Worm (Caenorhabditis elegans) whole organism, young adult: Measurements from ENCODE around the gene srh-184.

Source experiments
- B0336.3 ChIP-seq: fragments of 200-800 bp; sonication (Bioruptor generic); IDR thresholded peaks from 2 replicates; pipeline ENCODE4 v1.3.6; 2022; ENCODE audit warnings: missing genetic modification characterization, missing compliant biosample characterization
- C17E4.6 ChIP-seq: fragments of 200-800 bp; sonication (Bioruptor generic); IDR thresholded peaks from 2 replicates; pipeline ENCODE4 v1.3.6; 2022; ENCODE audit warnings: missing genetic modification reagents, missing genetic modification characterization, missing compliant biosample characterization
- K12H6.12 ChIP-seq: fragments of 200-800 bp; sonication (Bioruptor generic); optimal IDR thresholded peaks from 2 replicates; lab custom pipeline; 2018; ENCODE audit warnings: mild to moderate bottlenecking, missing genetic modification characterization, missing compliant biosample characterization
- Y53F4B.3 ChIP-seq: fragments of 200-800 bp; sonication (Bioruptor generic); IDR thresholded peaks from 2 replicates; pipeline ENCODE4 v1.3.6; 2022; ENCODE audit warnings: missing genetic modification reagents, missing genetic modification characterization, missing compliant biosample characterization
- Y56A3A.18 ChIP-seq: fragments of 200-800 bp; sonication (Bioruptor generic); IDR thresholded peaks from 2 replicates; pipeline ENCODE4 v1.3.6; 2022; ENCODE audit warnings: missing genetic modification reagents, missing genetic modification characterization, missing compliant biosample characterization
- attf-6 ChIP-seq: fragments of 200-800 bp; sonication (Bioruptor generic); IDR thresholded peaks from 2 replicates; pipeline ENCODE4 v1.3.6; 2022; ENCODE audit warnings: missing genetic modification reagents, missing genetic modification characterization, missing compliant biosample characterization
- bed-1 ChIP-seq: fragments of 200-800 bp; sonication (Bioruptor generic); IDR thresholded peaks from 2 replicates; pipeline ENCODE4 v1.3.6; 2022; ENCODE audit warnings: missing genetic modification reagents, missing genetic modification characterization, missing compliant biosample characterization
- bed-2 ChIP-seq: fragments of 200-800 bp; sonication (Bioruptor generic); IDR thresholded peaks from 2 replicates; pipeline ENCODE4 v1.3.6; 2022; ENCODE audit warnings: missing genetic modification reagents, missing genetic modification characterization, missing compliant biosample characterization
- ceh-79 ChIP-seq: sonication (generic microtip); optimal IDR thresholded peaks from 2 replicates; lab custom pipeline; 2017; ENCODE audit warnings: mild to moderate bottlenecking, missing genetic modification characterization, missing compliant biosample characterization
- dox-1 ChIP-seq: fragments of 200-800 bp; sonication (Bioruptor generic); IDR thresholded peaks from 2 replicates; pipeline ENCODE4 v1.3.6; 2022; ENCODE audit warnings: missing genetic modification reagents, missing genetic modification characterization, missing compliant biosample characterization
- lin-26 ChIP-seq: fragments of 200-800 bp; sonication (Bioruptor generic); IDR thresholded peaks from 2 replicates; pipeline ENCODE4 v1.3.6; 2022; ENCODE audit warnings: missing genetic modification reagents, missing genetic modification characterization, missing compliant biosample characterization
- madf-8 ChIP-seq: fragments of 200-800 bp; sonication (Bioruptor generic); conservative IDR thresholded peaks from 2 replicates; pipeline ENCODE4 v1.3.6; 2022; ENCODE audit warnings: missing genetic modification reagents, missing genetic modification characterization, missing compliant biosample characterization
- nhr-80 ChIP-seq: sonication (generic microtip); optimal IDR thresholded peaks from 2 replicates; lab custom pipeline; 2016; ENCODE audit warnings: missing genetic modification characterization, missing compliant biosample characterization

The srh-184 gene

DNA sequence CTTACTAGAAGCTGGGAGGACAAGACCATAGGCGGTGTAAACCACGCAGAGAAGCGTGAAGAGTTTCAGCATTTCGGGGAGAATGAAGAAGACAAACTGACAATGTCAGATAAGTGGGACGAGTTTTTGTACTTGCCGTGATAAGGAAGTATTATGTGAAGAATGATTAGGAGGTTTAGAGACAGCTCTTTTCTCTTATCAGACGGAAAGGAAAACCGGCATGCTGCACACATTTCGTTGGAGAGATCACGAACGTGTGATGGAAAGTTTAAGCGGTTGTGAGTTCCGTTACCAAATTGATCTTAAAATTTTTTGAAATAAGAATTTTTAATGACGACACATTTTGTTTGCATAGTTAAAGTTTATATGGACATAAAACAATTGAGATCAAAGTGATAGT is 47.4 kb downstream of the srh-184 start, which contains the start of gene F28H7.3:
TSS of gene F28H7.3 (minus strand) at position 159 of the 400 bp plus-strand sequence.
- TF ChIP-seq nhr-80 (tag; lab: Kevin White, UChicago) (peak; percentile 90), bed-1 (GFP tag; lab: Robert Waterston, UW) (no peak)
- TF ChIP-seq, all 124 proteins: peak for 1

DNA sequence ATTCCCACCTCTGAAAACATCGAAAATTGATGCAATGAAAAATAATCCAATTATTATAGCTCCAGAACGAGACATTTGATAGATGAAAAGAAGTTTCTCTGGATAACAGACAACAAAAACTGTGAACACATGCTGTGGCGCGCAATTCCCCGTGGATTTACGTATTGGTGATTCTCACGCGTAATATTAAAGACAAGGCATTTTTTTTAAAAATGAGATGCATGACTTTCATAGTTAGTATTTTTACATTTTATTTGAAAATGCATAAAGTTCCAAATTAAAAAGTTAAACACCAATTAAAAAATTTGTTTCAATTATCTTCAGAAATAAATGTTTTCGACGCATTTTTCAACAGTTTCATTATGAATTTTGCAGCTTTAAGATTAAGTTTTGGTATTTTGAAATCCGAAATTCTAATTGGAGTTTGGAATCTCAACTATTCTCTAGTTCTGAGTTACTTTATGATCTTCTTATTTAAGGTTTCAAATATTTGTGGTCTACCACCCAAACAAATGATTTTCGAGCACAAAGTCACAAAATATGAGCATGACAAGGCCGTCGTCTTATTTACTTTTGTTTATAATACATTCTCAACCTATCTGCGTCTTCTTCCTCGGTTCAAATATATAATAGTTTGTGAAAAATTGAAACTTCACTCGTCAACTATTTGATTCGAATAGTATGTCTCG is 50.6 kb downstream of the srh-184 start, which contains the start of the genes selt-1.2 and F28H7.2:
TSS of gene selt-1.2 (minus strand) at position 101 of the 689 bp plus-strand sequence.
TSS of gene F28H7.2 (plus strand) at position 639 of the 689 bp plus-strand sequence.
- TF ChIP-seq B0336.3 (no peak), Y53F4B.3 (GFP tag; lab: Robert Waterston, UW) (no peak), C17E4.6 (GFP tag; lab: Robert Waterston, UW) (no peak), madf-8 (GFP tag; lab: Robert Waterston, UW) (no peak), Y56A3A.18 (GFP tag; lab: Robert Waterston, UW) (no peak), dox-1 (no peak), K12H6.12 (tag; lab: Kevin White, UChicago) (no peak), lin-26 (GFP tag; lab: Robert Waterston, UW) (no peak), ceh-79 (tag; lab: Kevin White, UChicago) (no peak), attf-6 (GFP tag; lab: Robert Waterston, UW) (no peak), bed-2 (GFP tag; lab: Robert Waterston, UW) (no peak)
